Fruit fly (Drosophila melanogaster) whole organism, pupa: ENCODE measurements around the gene CG5280.

Experiments used
- CG17806 ChIP-seq: fragments of 200-800 bp; sonication (Bioruptor generic); optimal IDR thresholded peaks from 2 replicates; lab custom pipeline; 2018; ENCODE audit warnings: missing biosample characterization, mild to moderate bottlenecking, missing genetic modification characterization, moderate library complexity
- CG8301 ChIP-seq: fragments of 200-800 bp; sonication (Bioruptor generic); optimal IDR thresholded peaks from 2 replicates; lab custom pipeline; 2018; ENCODE audit warnings: missing biosample characterization, mild to moderate bottlenecking, missing genetic modification characterization
- fd96Ca ChIP-seq: fragments of 200-800 bp; sonication (Bioruptor generic); IDR thresholded peaks from 3 replicates; pipeline ENCODE4 v1.3.6; 2022; ENCODE audit warnings: missing biosample characterization, missing genetic modification characterization

- TF ChIP-seq CG8301 (tag; lab: Kevin White, UChicago) (no peak), CG17806 (tag; lab: Kevin White, UChicago) (no peak), fd96Ca (no peak)
Observed at dm6 chr3L:8955199-8955598, 34.8 kb downstream of the CG5280 start.
